Fruit fly (Drosophila melanogaster): ENCODE measurements around the gene Sirup.

Gene Sirup

dm6 chr2L:7984059-7984800 is 14.4 kb upstream of the Sirup start, which contains the start of gene Snoo:
Gene Snoo (minus strand): TSS chr2L:7984196.
- TF ChIP-seq Eip75B (GFP tag; optimal IDR thresholded peaks at IDR 0.05) (no peak), lz (GFP tag; optimal IDR thresholded peaks at IDR 0.05) (no peak), CG8119 (GFP tag; IDR thresholded peaks at IDR 0.05) (peak; percentile 23; the same call in 2 of the 3 replicates), Eip78C (GFP tag) (peak; percentile 75), vri (GFP tag; optimal IDR thresholded peaks at IDR 0.05) (peak; percentile 17), dsx (GFP tag; optimal IDR thresholded peaks at IDR 0.05; ENCODE audit: poor library complexity, severe bottlenecking) (peak; percentile 46), svp (GFP tag) (peak; percentile 56), CG6276 (GFP tag; optimal IDR thresholded peaks at IDR 0.05) (no peak), CG4318 (GFP tag; optimal IDR thresholded peaks at IDR 0.05) (no peak), CG34406 (GFP tag; optimal IDR thresholded peaks at IDR 0.05) (no peak), Smox (GFP tag; optimal IDR thresholded peaks at IDR 0.05) (no peak), ss (GFP tag; optimal IDR thresholded peaks at IDR 0.05) (peak in 1 of 2 experiments; percentile 9), eg (GFP tag; IDR thresholded peaks at IDR 0.05) (peak; percentile 50; the same call in 2 of the 3 replicates), CG11762 (GFP tag; optimal IDR thresholded peaks at IDR 0.05; ENCODE audit: insufficient read depth) (no peak), CG3919 (GFP tag; optimal IDR thresholded peaks at IDR 0.05) (peak; percentile 43), Hr4 (GFP tag; optimal IDR thresholded peaks at IDR 0.05) (no peak), CG6792 (GFP tag; optimal IDR thresholded peaks at IDR 0.05) (no peak), Lpt (GFP tag; optimal IDR thresholded peaks at IDR 0.05) (no peak), Blimp-1 (GFP tag; optimal IDR thresholded peaks at IDR 0.05) (no peak), net (GFP tag; optimal IDR thresholded peaks at IDR 0.05) (peak; percentile 33), Sox14 (GFP tag; optimal IDR thresholded peaks at IDR 0.05) (peak; percentile 7), Hr39 (GFP tag; optimal IDR thresholded peaks at IDR 0.05) (no peak), cyc (GFP tag; optimal IDR thresholded peaks at IDR 0.05) (peak; percentile 4), CG10669 (GFP tag; optimal IDR thresholded peaks at IDR 0.05) (no peak), CG3032 (tag; optimal IDR thresholded peaks at IDR 0.05) (no peak), fd59A (GFP tag; optimal IDR thresholded peaks at IDR 0.05) (no peak), Sox15 (GFP tag; optimal IDR thresholded peaks at IDR 0.05) (no peak), CG6808 (GFP tag; optimal IDR thresholded peaks at IDR 0.05) (no peak), Hr38 (GFP tag; optimal IDR thresholded peaks at IDR 0.05) (no peak), CG15336 (GFP tag; IDR thresholded peaks at IDR 0.05) (peak; percentile 39; the same call in 1 of the 2 replicates), CG10631 (GFP tag; optimal IDR thresholded peaks at IDR 0.05) (no peak), CG6854 (GFP tag; optimal IDR thresholded peaks at IDR 0.05) (no peak), OdsH (GFP tag; optimal IDR thresholded peaks at IDR 0.05) (no peak), esn (GFP tag; optimal IDR thresholded peaks at IDR 0.05) (no peak)

- TF ChIP-seq OdsH (GFP tag; optimal IDR thresholded peaks at IDR 0.05): peak; percentile 52
- TF ChIP-seq dac (GFP tag; optimal IDR thresholded peaks at IDR 0.05): peak; percentile 32
- peak; percentile 67 for TF ChIP-seq cyc (GFP tag; optimal IDR thresholded peaks at IDR 0.05)
- peak; percentile 41 for TF ChIP-seq Smox (GFP tag; optimal IDR thresholded peaks at IDR 0.05)
- no peak for TF ChIP-seq Hr38 (GFP tag; optimal IDR thresholded peaks at IDR 0.05)
- peak; percentile 66 for TF ChIP-seq Eip75B (GFP tag; optimal IDR thresholded peaks at IDR 0.05)
- peak; percentile 66 for TF ChIP-seq Sox102F (GFP tag; optimal IDR thresholded peaks at IDR 0.05)
- peak; percentile 38 for TF ChIP-seq CG16779 (tag; optimal IDR thresholded peaks at IDR 0.05)
- peak; percentile 43 for TF ChIP-seq Lpt (GFP tag; optimal IDR thresholded peaks at IDR 0.05)
- TF ChIP-seq CG11902 (GFP tag; optimal IDR thresholded peaks at IDR 0.05): peak; percentile 27
- no peak for TF ChIP-seq Gug (GFP tag; IDR thresholded peaks at IDR 0.05)
- TF ChIP-seq CG8632 (GFP tag; optimal IDR thresholded peaks at IDR 0.05): peak; percentile 54
- TF ChIP-seq CG8319 (GFP tag; optimal IDR thresholded peaks at IDR 0.05): peak; percentile 29
- TF ChIP-seq Blimp-1 (GFP tag; optimal IDR thresholded peaks at IDR 0.05): peak; percentile 0
- peak; percentile 83 for TF ChIP-seq vri (GFP tag; optimal IDR thresholded peaks at IDR 0.05)
- peak; percentile 71 for TF ChIP-seq topi (GFP tag; optimal IDR thresholded peaks at IDR 0.05)
- TF ChIP-seq lz (GFP tag; optimal IDR thresholded peaks at IDR 0.05): peak; percentile 49
- peak; percentile 63 for TF ChIP-seq pdm3 (GFP tag; optimal IDR thresholded peaks at IDR 0.05)
- peak; percentile 64 for TF ChIP-seq Met (GFP tag; optimal IDR thresholded peaks at IDR 0.05)
- peak; percentile 69 for TF ChIP-seq CG6792 (GFP tag; optimal IDR thresholded peaks at IDR 0.05)
- TF ChIP-seq Ets21C (GFP tag; optimal IDR thresholded peaks at IDR 0.05): peak; percentile 8
- TF ChIP-seq CG1621 (tag; optimal IDR thresholded peaks at IDR 0.05): peak; percentile 13
- peak; percentile 0 to 20 for TF ChIP-seq salr (GFP tag; optimal IDR thresholded peaks at IDR 0.05)
- TF ChIP-seq CG7368 (GFP tag; optimal IDR thresholded peaks at IDR 0.05): peak; percentile 45
- peak; percentile 60; the same call in 1 of the 3 replicates for TF ChIP-seq CG8119 (GFP tag; IDR thresholded peaks at IDR 0.05)
Measured at dm6 chr2L:7984889-7985514, 13.7 kb upstream of the Sirup start.
